Worm (Caenorhabditis elegans): ENCODE data around the gene sos-1.

DNA sequence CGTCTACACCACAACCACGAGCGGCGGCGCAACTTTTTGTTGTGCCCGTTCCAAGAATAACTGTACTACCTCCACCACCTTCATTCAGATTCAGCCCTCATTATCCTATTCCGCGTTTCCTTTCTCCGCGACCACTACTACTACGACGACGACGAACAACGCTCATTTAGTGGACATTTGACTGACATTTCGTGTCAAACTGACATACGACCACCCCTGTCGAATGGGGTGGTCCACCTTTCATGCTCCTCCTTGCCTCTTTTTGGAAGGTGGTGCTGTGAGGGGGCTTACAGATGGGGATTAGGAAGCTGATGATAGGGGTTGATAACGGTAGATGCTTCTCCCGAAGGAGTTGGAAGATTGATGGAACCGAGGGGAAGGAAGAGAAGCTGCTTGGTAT is 42.0 kb downstream of the sos-1 start:
- TF ChIP-seq pha-4 (tag; optimal IDR thresholded peaks at IDR 0.05) (no peak), lin-39 (tag; optimal IDR thresholded peaks at IDR 0.05) (no peak), ztf-11 (tag; optimal IDR thresholded peaks at IDR 0.05) (no peak), unc-62 (GFP tag; optimal IDR thresholded peaks at IDR 0.05) (peak; percentile 94), tbx-2 (tag; optimal IDR thresholded peaks at IDR 0.05) (no peak), aly-2 (tag; optimal IDR thresholded peaks at IDR 0.05) (no peak), nhr-25 (tag; optimal IDR thresholded peaks at IDR 0.05) (no peak), eor-1 (tag; optimal IDR thresholded peaks at IDR 0.05) (no peak), nhr-11 (tag; optimal IDR thresholded peaks at IDR 0.05) (no peak), daf-12 (tag; optimal IDR thresholded peaks at IDR 0.05) (no peak), egl-27 (tag; optimal IDR thresholded peaks at IDR 0.05) (no peak), nhr-12 (tag; optimal IDR thresholded peaks at IDR 0.05) (no peak)
